Fruit fly (Drosophila melanogaster): Measurements from ENCODE around the gene CG3961.

Gene CG3961

DNA sequence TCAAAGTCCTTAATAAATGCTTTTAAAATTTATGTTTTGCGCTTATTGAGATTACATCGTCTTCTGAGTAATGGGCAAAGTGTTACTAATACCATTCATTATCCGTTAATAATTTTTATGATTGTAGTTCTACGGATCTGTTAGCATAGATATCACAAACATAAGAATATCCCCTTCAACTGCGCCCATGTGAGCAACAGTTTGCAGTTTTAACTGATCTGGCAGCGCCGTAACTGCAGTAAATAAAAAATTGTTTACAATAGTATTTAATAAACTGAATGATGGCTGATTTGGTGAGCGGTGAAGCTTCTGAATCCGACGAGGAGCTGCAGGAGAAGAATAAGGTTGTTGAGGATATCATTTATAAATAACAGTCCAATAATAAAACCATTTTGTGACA, 20.3 kb downstream of the CG3961 start, which contains the start of gene Blos3 (continued):
- TF ChIP-seq gro (GFP tag; optimal IDR thresholded peaks at IDR 0.05) (peak; percentile 83), CG17912 (GFP tag; optimal IDR thresholded peaks at IDR 0.05) (peak; percentile 51), C15 (GFP tag; IDR thresholded peaks at IDR 0.05) (no peak), Atf6 (GFP tag; IDR thresholded peaks at IDR 0.05) (peak; percentile 41), CG13624 (GFP tag; optimal IDR thresholded peaks at IDR 0.05) (peak; percentile 62), CG9817 (tag; optimal IDR thresholded peaks at IDR 0.05) (peak; percentile 52), dmrt99B (tag; optimal IDR thresholded peaks at IDR 0.05) (no peak), CG18011 (GFP tag; optimal IDR thresholded peaks at IDR 0.05) (no peak), CG3847 (GFP tag; IDR thresholded peaks at IDR 0.05) (0 out of 2 replicates have a peak, but pooled peaks have one; percentile 6), ATbp (GFP tag; optimal IDR thresholded peaks at IDR 0.05) (peak; percentile 57), CG30403 (GFP tag; optimal IDR thresholded peaks at IDR 0.05) (peak; percentile 71), nerfin-1 (tag; optimal IDR thresholded peaks at IDR 0.05) (peak; percentile 1), bab2 (GFP tag; optimal IDR thresholded peaks at IDR 0.05) (peak; percentile 29), CG15514 (GFP tag; optimal IDR thresholded peaks at IDR 0.05) (peak; percentile 37), CG12104 (GFP tag; optimal IDR thresholded peaks at IDR 0.05) (peak; percentile 12), chn (GFP tag; optimal IDR thresholded peaks at IDR 0.05) (peak; percentile 52), CG32772 (GFP tag; IDR thresholded peaks at IDR 0.05) (no peak), ems (GFP tag; optimal IDR thresholded peaks at IDR 0.05) (no peak), maf-S (GFP tag; optimal IDR thresholded peaks at IDR 0.05) (peak; percentile 62), CoRest (tag; optimal IDR thresholded peaks at IDR 0.05) (peak; percentile 54)

DNA sequence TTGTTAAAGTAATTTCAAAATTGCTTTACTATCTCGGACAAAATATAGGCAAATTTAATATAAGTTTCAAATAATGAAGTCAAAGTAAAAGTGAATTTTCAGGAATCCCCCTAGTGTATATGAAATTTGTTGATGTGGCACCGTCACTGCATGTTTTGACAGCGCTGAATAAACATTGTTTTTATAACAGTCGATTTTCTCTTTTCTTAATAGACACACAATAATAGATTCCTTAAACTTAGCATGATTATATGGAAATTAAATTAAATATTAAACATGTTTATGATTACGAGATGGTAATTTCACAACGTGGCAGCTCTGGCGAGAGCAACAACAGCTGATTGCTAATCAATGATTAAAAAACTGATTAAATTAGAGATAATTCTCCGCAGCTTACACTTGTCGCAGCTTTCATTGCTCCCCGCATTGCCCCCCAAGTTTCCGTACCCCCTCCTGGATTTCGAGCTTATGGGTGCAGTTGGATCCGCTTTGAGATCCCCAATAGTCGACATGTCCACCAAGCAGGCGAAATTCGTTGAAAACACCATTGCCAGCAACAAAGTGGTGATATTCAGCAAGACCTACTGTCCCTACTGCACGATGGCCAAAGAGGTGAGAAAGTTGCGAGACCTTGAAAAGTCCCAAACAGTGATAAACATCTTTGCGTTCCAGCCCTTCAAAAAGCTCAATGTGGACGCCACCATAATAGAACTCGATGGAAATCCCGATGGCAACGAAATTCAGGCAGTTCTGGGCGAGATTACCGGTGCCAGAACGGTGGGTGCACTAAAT, 21.1 kb downstream of the CG3961 start, which contains the start of gene Grx1:
Gene Grx1, plus strand, starts transcription at position 196 of the 792 bp plus-strand sequence.
- TF ChIP-seq CG6689 (GFP tag; IDR thresholded peaks at IDR 0.05) (peak; percentile 61), tna (GFP tag; IDR thresholded peaks at IDR 0.05; ENCODE audit: partially characterized antibody) (no peak), tin (GFP tag; optimal IDR thresholded peaks at IDR 0.05) (peak; percentile 59), Hr39 (optimal IDR thresholded peaks at IDR 0.05) (no peak), peb (GFP tag; IDR thresholded peaks at IDR 0.05) (no peak), CG31388 (GFP tag; optimal IDR thresholded peaks at IDR 0.05) (no peak), Dek (tag; optimal IDR thresholded peaks at IDR 0.05) (no peak), disco-r (GFP tag; optimal IDR thresholded peaks at IDR 0.05) (no peak), gem (tag; optimal IDR thresholded peaks at IDR 0.05) (peak; percentile 75), Meics (GFP tag; optimal IDR thresholded peaks at IDR 0.05) (peak; percentile 70), CG9817 (tag; optimal IDR thresholded peaks at IDR 0.05) (peak; percentile 48), Ravus (GFP tag; IDR thresholded peaks at IDR 0.05) (no peak), hth (optimal IDR thresholded peaks at IDR 0.05) (no peak), run (tag; optimal IDR thresholded peaks at IDR 0.05) (no peak), CG7839 (tag; optimal IDR thresholded peaks at IDR 0.05) (peak; percentile 53), CG6765 (GFP tag; optimal IDR thresholded peaks at IDR 0.05) (peak; percentile 61), CG7556 (GFP tag; optimal IDR thresholded peaks at IDR 0.05) (peak; percentile 52), nerfin-1 (tag; optimal IDR thresholded peaks at IDR 0.05) (no peak), prd (optimal IDR thresholded peaks at IDR 0.05) (no peak), prd (GFP tag; IDR thresholded peaks at IDR 0.05) (peak; percentile 46; the same call in 1 of the 3 replicates), ap (GFP tag; IDR thresholded peaks at IDR 0.05) (no peak), esg (GFP tag; conservative IDR thresholded peaks at IDR 0.05) (no peak; the same call in 1 of the 2 replicates), Deaf1 (tag; optimal IDR thresholded peaks at IDR 0.05) (peak; percentile 21), CG30403 (GFP tag; optimal IDR thresholded peaks at IDR 0.05) (peak; percentile 76), CG2120 (GFP tag; optimal IDR thresholded peaks at IDR 0.05) (peak; percentile 68), yki (optimal IDR thresholded peaks at IDR 0.05) (no peak), CG4328 (GFP tag; optimal IDR thresholded peaks at IDR 0.05) (peak; percentile 43), bcd (GFP tag; optimal IDR thresholded peaks at IDR 0.05) (peak; percentile 25), CG8924 (tag; optimal IDR thresholded peaks at IDR 0.05) (peak; percentile 63), HmgD (GFP tag; optimal IDR thresholded peaks at IDR 0.05) (no peak), croc (GFP tag; conservative IDR thresholded peaks at IDR 0.05) (no peak), trem (tag; optimal IDR thresholded peaks at IDR 0.05) (peak; percentile 59), dmrt99B (tag; optimal IDR thresholded peaks at IDR 0.05) (peak; percentile 53), Nf-YA (GFP tag; IDR thresholded peaks at IDR 0.05) (no peak)

All from whole organism, embryonic.